Worm (Caenorhabditis elegans) whole organism, L3 larva: ENCODE data around the gene F54H12.7.

ENCODE experiments used
- R02D3.7 ChIP-seq: fragments of 150-350 bp; optimal IDR thresholded peaks from 2 replicates; lab custom pipeline; 2014; ENCODE audit warnings: missing biosample characterization, missing genetic modification characterization
- ZK546.5 ChIP-seq: sonication (generic microtip); optimal IDR thresholded peaks from 2 replicates; lab custom pipeline; 2017; ENCODE audit warnings: missing biosample characterization, missing genetic modification characterization
- ceh-82 ChIP-seq: fragments of 150-350 bp; optimal IDR thresholded peaks from 2 replicates; lab custom pipeline; 2014; ENCODE audit warnings: missing biosample characterization, missing genetic modification characterization
- hmg-11 ChIP-seq: sonication (generic microtip); optimal IDR thresholded peaks from 2 replicates; lab custom pipeline; 2016; ENCODE audit warnings: missing genetic modification characterization, missing compliant biosample characterization
- nhr-11 ChIP-seq: fragments of 150-350 bp; optimal IDR thresholded peaks from 2 replicates; lab custom pipeline; 2014; ENCODE audit warnings: missing biosample characterization, missing genetic modification characterization
- nhr-23 ChIP-seq: fragments of 150-350 bp; optimal IDR thresholded peaks from 2 replicates; lab custom pipeline; 2014; ENCODE audit warnings: missing biosample characterization, missing genetic modification reagents, missing genetic modification characterization
- nhr-76 ChIP-seq: fragments of 150-350 bp; sonication (generic microtip); optimal IDR thresholded peaks from 5 replicates; lab custom pipeline; 2014; ENCODE audit warnings: missing biosample characterization, missing genetic modification characterization
- pha-4 ChIP-seq: fragments of 150-350 bp; optimal IDR thresholded peaks from 2 replicates; lab custom pipeline; 2014; ENCODE audit warnings: missing biosample characterization, missing genetic modification reagents, missing genetic modification characterization
- skn-1 ChIP-seq: fragments of 150-350 bp; optimal IDR thresholded peaks from 2 replicates; lab custom pipeline; 2014; ENCODE audit warnings: missing biosample characterization, missing genetic modification characterization
- snpc-4 ChIP-seq: fragments of 150-350 bp; optimal IDR thresholded peaks from 2 replicates; lab custom pipeline; 2014; ENCODE audit warnings: missing biosample characterization, missing genetic modification characterization
- ztf-11 ChIP-seq: fragments of 150-350 bp; optimal IDR thresholded peaks from 2 replicates; lab custom pipeline; 2014; ENCODE audit warnings: missing biosample characterization, missing genetic modification characterization
- ztf-4 ChIP-seq: fragments of 150-350 bp; optimal IDR thresholded peaks from 2 replicates; lab custom pipeline; 2014; ENCODE audit warnings: missing biosample characterization, missing genetic modification characterization

DNA sequence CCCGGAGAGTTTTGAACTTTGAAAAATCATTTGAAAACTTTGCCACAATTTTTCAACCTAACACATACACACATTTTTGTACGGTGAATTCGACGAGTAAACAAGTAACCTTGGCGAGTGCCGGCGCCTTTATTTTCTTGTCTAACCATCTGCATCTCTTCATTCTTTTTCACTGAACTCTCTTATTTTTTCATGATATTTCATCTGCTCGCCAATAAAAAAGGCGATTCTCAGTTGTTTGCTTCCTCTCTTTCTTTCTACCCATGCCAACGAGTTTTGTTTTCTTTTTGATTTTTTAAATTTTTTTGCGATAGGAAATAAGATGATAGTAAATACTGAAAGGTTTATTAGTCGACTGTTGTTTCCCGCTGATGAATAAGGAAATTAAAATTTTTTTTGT lies 9.6 kb downstream of the F54H12.7 start:
- peak; percentile 95 for TF ChIP-seq pha-4 (tag; lab: Kevin White, UChicago)
- no peak for TF ChIP-seq snpc-4 (tag; lab: Kevin White, UChicago)
- TF ChIP-seq nhr-76: no peak
- TF ChIP-seq nhr-23: no peak
- no peak for TF ChIP-seq nhr-11 (tag; lab: Kevin White, UChicago)
- TF ChIP-seq skn-1 (tag; lab: Kevin White, UChicago): no peak
- peak; percentile 43 for TF ChIP-seq hmg-11
- no peak for TF ChIP-seq ZK546.5
- TF ChIP-seq R02D3.7 (tag; lab: Kevin White, UChicago): no peak
- no peak for TF ChIP-seq ceh-82 (tag; lab: Kevin White, UChicago)
- no peak for TF ChIP-seq ztf-11 (tag; lab: Kevin White, UChicago)
- no peak for TF ChIP-seq ztf-4 (tag; lab: Kevin White, UChicago)
